Worm (Caenorhabditis elegans): Measurements from ENCODE around the gene gon-1.

ce11 chrIV:9932055-9932454 lies 21.2 kb downstream of the gon-1 start, which contains the start of the genes trmt-10A and F25H8.2:
- TF ChIP-seq unc-130 (GFP tag; optimal IDR thresholded peaks at IDR 0.05) (no peak), tlf-1 (GFP tag; optimal IDR thresholded peaks at IDR 0.05) (no peak), ceh-27 (GFP tag; optimal IDR thresholded peaks at IDR 0.05) (no peak), die-1 (tag; optimal IDR thresholded peaks at IDR 0.05) (no peak), snpc-1.1 (tag; optimal IDR thresholded peaks at IDR 0.05; ENCODE audit: insufficient read depth) (no peak), repo-1 (tag; optimal IDR thresholded peaks at IDR 0.05) (no peak), F22D6.2 (tag; optimal IDR thresholded peaks at IDR 0.05) (no peak), sdz-38 (tag; optimal IDR thresholded peaks at IDR 0.05) (no peak), let-607 (tag; optimal IDR thresholded peaks at IDR 0.05) (no peak), attf-5 (GFP tag; optimal IDR thresholded peaks at IDR 0.05) (peak; percentile 54), ztf-26 (tag; optimal IDR thresholded peaks at IDR 0.05) (no peak), xnd-1 (tag; optimal IDR thresholded peaks at IDR 0.05) (no peak), nfya-1 (tag; optimal IDR thresholded peaks at IDR 0.05; ENCODE audit: borderline replicate concordance, insufficient read depth) (no peak), F39B2.1 (GFP tag; IDR thresholded peaks at IDR 0.05) (no peak)
